Worm (Caenorhabditis elegans) whole organism, late embryonic: ENCODE measurements around the gene natb-1.

Experiments
- F13H6.1 ChIP-seq: sonication (generic microtip); optimal IDR thresholded peaks from 2 replicates; lab custom pipeline; 2016; ENCODE audit warnings: missing genetic modification characterization, missing compliant biosample characterization
- K02D7.2 ChIP-seq: sonication (generic microtip); optimal IDR thresholded peaks from 2 replicates; lab custom pipeline; 2017; ENCODE audit warnings: mild to moderate bottlenecking, missing genetic modification characterization, missing compliant biosample characterization
- K09A11.1 ChIP-seq: sonication (generic microtip); optimal IDR thresholded peaks from 2 replicates; lab custom pipeline; 2017; ENCODE audit warnings: antibody characterized with exemption, mild to moderate bottlenecking, missing genetic modification characterization, missing compliant biosample characterization; ENCODE audit not compliant: insufficient read depth
- T23F11.4 ChIP-seq: fragments of 200-800 bp; sonication (Bioruptor generic); optimal IDR thresholded peaks from 2 replicates; lab custom pipeline; 2018; ENCODE audit warnings: mild to moderate bottlenecking, missing genetic modification characterization, missing compliant biosample characterization
- ceh-14 ChIP-seq: sonication (generic microtip); optimal IDR thresholded peaks from 2 replicates; lab custom pipeline; 2016; ENCODE audit warnings: missing genotype, missing genetic modification characterization, missing compliant biosample characterization
- ceh-18 ChIP-seq: sonication (generic microtip); optimal IDR thresholded peaks from 2 replicates; lab custom pipeline; 2016; ENCODE audit warnings: missing genetic modification characterization, missing compliant biosample characterization
- ceh-22 ChIP-seq: sonication (generic microtip); optimal IDR thresholded peaks from 2 replicates; lab custom pipeline; 2017; ENCODE audit warnings: missing biosample characterization, missing genetic modification characterization
- ceh-30 ChIP-seq: fragments of 150-350 bp; optimal IDR thresholded peaks from 2 replicates; lab custom pipeline; 2014; ENCODE audit warnings: missing biosample characterization, missing genetic modification characterization
- ceh-45 ChIP-seq: fragments of 200-800 bp; sonication (Bioruptor generic); IDR thresholded peaks from 2 replicates; pipeline ENCODE4 v1.3.6; 2022; ENCODE audit warnings: missing genetic modification reagents, missing genetic modification characterization, missing compliant biosample characterization
- ceh-9 ChIP-seq: sonication (generic microtip); optimal IDR thresholded peaks from 2 replicates; lab custom pipeline; 2016; ENCODE audit warnings: mild to moderate bottlenecking, missing genetic modification characterization, inconsistent platforms, missing compliant biosample characterization
- dve-1 ChIP-seq: sonication (generic microtip); optimal IDR thresholded peaks from 2 replicates; lab custom pipeline; 2017; ENCODE audit warnings: antibody characterized with exemption, mild to moderate bottlenecking, missing genetic modification characterization, missing compliant biosample characterization
- elt-2 ChIP-seq: sonication (generic microtip); optimal IDR thresholded peaks from 2 replicates; lab custom pipeline; 2016; ENCODE audit warnings: missing genetic modification reagents, missing genetic modification characterization, missing compliant biosample characterization
- ets-4 ChIP-seq: sonication (generic microtip); optimal IDR thresholded peaks from 2 replicates; lab custom pipeline; 2016; ENCODE audit warnings: missing genetic modification characterization, missing compliant biosample characterization
- eyg-1 ChIP-seq: sonication (generic microtip); optimal IDR thresholded peaks from 2 replicates; lab custom pipeline; 2016; ENCODE audit warnings: missing genotype, missing genetic modification characterization, missing compliant biosample characterization
- fax-1 ChIP-seq: sonication (generic microtip); optimal IDR thresholded peaks from 2 replicates; lab custom pipeline; 2016; ENCODE audit warnings: missing genotype, missing genetic modification characterization, missing compliant biosample characterization
- fkh-6 ChIP-seq: sonication (generic microtip); optimal IDR thresholded peaks from 2 replicates; lab custom pipeline; 2016; ENCODE audit warnings: missing genetic modification characterization, missing compliant biosample characterization
- gmeb-2 ChIP-seq: sonication (generic microtip); optimal IDR thresholded peaks from 2 replicates; lab custom pipeline; 2016; ENCODE audit warnings: missing genetic modification characterization, inconsistent platforms, missing compliant biosample characterization
- hlh-30 ChIP-seq: sonication (generic microtip); optimal IDR thresholded peaks from 2 replicates; lab custom pipeline; 2017; ENCODE audit warnings: antibody characterized with exemption, missing genetic modification characterization, missing compliant biosample characterization; ENCODE audit not compliant: insufficient read depth
- hlh-8 ChIP-seq: sonication (generic microtip); optimal IDR thresholded peaks from 2 replicates; lab custom pipeline; 2016; ENCODE audit warnings: missing genotype, missing genetic modification characterization, missing compliant biosample characterization
- lim-6 ChIP-seq: sonication (generic microtip); optimal IDR thresholded peaks from 2 replicates; lab custom pipeline; 2016; ENCODE audit warnings: missing genetic modification characterization, missing compliant biosample characterization
- lin-11 ChIP-seq: fragments of 200-800 bp; sonication (Bioruptor generic); optimal IDR thresholded peaks from 2 replicates; lab custom pipeline; 2018; ENCODE audit warnings: mild to moderate bottlenecking, missing genetic modification characterization, missing compliant biosample characterization
- mec-3 ChIP-seq: sonication (generic microtip); optimal IDR thresholded peaks from 2 replicates; lab custom pipeline; 2016; ENCODE audit warnings: borderline replicate concordance, missing genetic modification characterization, missing compliant biosample characterization
- nhr-11 ChIP-seq: fragments of 150-350 bp; optimal IDR thresholded peaks from 2 replicates; lab custom pipeline; 2014; ENCODE audit warnings: missing biosample characterization, missing genetic modification characterization
- nhr-232 ChIP-seq: sonication (generic microtip); optimal IDR thresholded peaks from 2 replicates; lab custom pipeline; 2016; ENCODE audit warnings: missing genetic modification characterization, missing compliant biosample characterization
- odd-2 ChIP-seq: sonication (generic microtip); optimal IDR thresholded peaks from 2 replicates; lab custom pipeline; 2017; ENCODE audit warnings: antibody characterized with exemption, mild to moderate bottlenecking, missing genetic modification characterization, missing compliant biosample characterization
- pax-1 ChIP-seq: fragments of 150-350 bp; optimal IDR thresholded peaks from 2 replicates; lab custom pipeline; 2014; ENCODE audit warnings: missing biosample characterization, missing genetic modification characterization
- pha-4 ChIP-seq: fragments of 150-350 bp; optimal IDR thresholded peaks from 2 replicates; lab custom pipeline; 2018; ENCODE audit warnings: missing biosample characterization, missing genetic modification reagents, missing genetic modification characterization
- pqm-1 ChIP-seq: sonication (generic microtip); optimal IDR thresholded peaks from 2 replicates; lab custom pipeline; 2016; ENCODE audit warnings: missing genetic modification characterization, missing compliant biosample characterization
- pros-1 ChIP-seq: fragments of 150-350 bp; optimal IDR thresholded peaks from 2 replicates; lab custom pipeline; 2014; ENCODE audit warnings: missing biosample characterization, missing genetic modification reagents, missing genetic modification characterization
- ref-2 ChIP-seq: sonication (generic microtip); optimal IDR thresholded peaks from 2 replicates; lab custom pipeline; 2016; ENCODE audit warnings: missing genetic modification characterization, missing compliant biosample characterization
- rnt-1 ChIP-seq: sonication (generic microtip); optimal IDR thresholded peaks from 2 replicates; lab custom pipeline; 2016; ENCODE audit warnings: missing genetic modification characterization, missing compliant biosample characterization
- sdc-2 ChIP-seq: sonication (generic microtip); optimal IDR thresholded peaks from 2 replicates; lab custom pipeline; 2016; ENCODE audit warnings: missing genotype, missing genetic modification characterization, missing compliant biosample characterization
- sox-2 ChIP-seq: fragments of 200-800 bp; sonication (Bioruptor generic); IDR thresholded peaks from 2 replicates; pipeline ENCODE4 v1.3.6; 2022; ENCODE audit warnings: missing genetic modification reagents, missing genetic modification characterization, missing compliant biosample characterization
- sox-4 ChIP-seq: sonication (generic microtip); optimal IDR thresholded peaks from 2 replicates; lab custom pipeline; 2017; ENCODE audit warnings: mild to moderate bottlenecking, missing genetic modification characterization, inconsistent platforms, missing compliant biosample characterization
- tbx-7 ChIP-seq: sonication (generic microtip); optimal IDR thresholded peaks from 2 replicates; lab custom pipeline; 2016; ENCODE audit warnings: missing genotype, missing genetic modification characterization, missing compliant biosample characterization
- ttx-3 ChIP-seq: sonication (generic microtip); optimal IDR thresholded peaks from 2 replicates; lab custom pipeline; 2016; ENCODE audit warnings: missing genetic modification reagents, missing genetic modification characterization, missing compliant biosample characterization
- unc-3 ChIP-seq, 2 experiments: fragments of 200-800 bp in 1 of 2; sonication (Bioruptor generic) in 1 of 2; sonication (generic microtip) in 1 of 2; conservative IDR thresholded peaks in 1 of 2; optimal IDR thresholded peaks in 1 of 2; 2 replicates each; pipeline versions ENCODE4 v1.3.6 to Lab custom; 2016 to 2022; ENCODE audit warnings: missing compliant biosample characterization in 2 of 2, missing genetic modification characterization in 2 of 2, missing genetic modification reagents in 1 of 2
- unc-42 ChIP-seq: sonication (generic microtip); optimal IDR thresholded peaks from 2 replicates; lab custom pipeline; 2016; ENCODE audit warnings: missing genotype, missing genetic modification characterization, missing compliant biosample characterization
- unc-55 ChIP-seq: sonication (generic microtip); optimal IDR thresholded peaks from 2 replicates; lab custom pipeline; 2017; ENCODE audit warnings: missing biosample characterization, missing genetic modification reagents, missing genetic modification characterization
- ztf-16 ChIP-seq: sonication (generic microtip); optimal IDR thresholded peaks from 2 replicates; lab custom pipeline; 2017; ENCODE audit warnings: missing genetic modification characterization, missing compliant biosample characterization

Gene natb-1

DNA sequence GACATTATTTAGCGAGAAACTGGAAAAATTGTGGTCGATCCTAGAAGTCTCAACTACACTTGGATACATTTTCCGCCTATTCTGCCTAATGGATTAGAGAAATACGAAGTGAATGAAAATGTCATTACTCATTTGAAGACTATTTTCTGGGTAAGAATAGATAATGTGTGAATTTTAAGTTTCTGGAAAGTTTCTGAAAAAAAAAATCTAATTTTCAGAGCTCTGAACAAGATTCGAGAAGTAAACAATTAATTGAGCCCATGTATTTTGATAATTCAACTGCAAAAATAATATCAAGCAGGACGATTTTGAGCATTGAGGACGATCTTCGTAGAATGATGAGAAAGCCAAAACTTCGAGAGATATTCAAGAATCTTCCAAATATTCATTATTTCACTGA lies 37.0 kb downstream of the natb-1 start:
- TF ChIP-seq rnt-1 (tag; lab: Kevin White, UChicago) (no peak), pros-1 (tag; lab: Kevin White, UChicago) (no peak), mec-3 (tag; lab: Kevin White, UChicago) (no peak), unc-55 (GFP tag; lab: Kevin White, UChicago) (no peak), tbx-7 (tag; lab: Kevin White, UChicago) (no peak), eyg-1 (tag; lab: Kevin White, UChicago) (no peak), nhr-232 (tag; lab: Kevin White, UChicago) (no peak), dve-1 (no peak), hlh-30 (no peak), K02D7.2 (tag; lab: Kevin White, UChicago) (no peak)
- TF ChIP-seq, all 69 proteins: peak for 0

DNA sequence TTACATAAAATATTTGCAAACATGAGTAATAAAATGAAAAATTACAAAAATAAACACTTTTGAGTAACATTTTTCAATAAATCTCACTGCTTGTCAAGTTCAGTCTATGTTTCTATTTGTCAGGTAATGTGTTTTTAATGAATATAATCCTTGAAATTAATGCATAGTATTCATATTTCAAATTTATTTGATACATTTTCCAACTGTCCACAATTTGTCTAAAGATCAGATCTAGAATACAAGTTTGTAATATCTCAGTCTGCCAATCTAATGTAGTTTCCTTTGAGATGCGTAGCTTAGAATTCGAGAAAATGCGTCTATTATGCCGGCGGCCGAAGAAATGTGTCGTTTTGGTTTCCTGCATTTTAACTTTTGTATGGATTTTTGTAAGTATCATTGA lies 39.7 kb downstream of the natb-1 start, which contains the start of gene Y97E10B.1:
Gene Y97E10B.1, plus strand, starts transcription at position 301 of the 400 bp plus-strand sequence.
- TF ChIP-seq dve-1 = no peak
- TF ChIP-seq pha-4 = no peak
- no peak for TF ChIP-seq K09A11.1
- TF ChIP-seq tbx-7 (tag; lab: Kevin White, UChicago) = no peak
- TF ChIP-seq ztf-16 (tag; lab: Kevin White, UChicago) = no peak
- TF ChIP-seq sdc-2 (tag; lab: Kevin White, UChicago) = no peak
- no peak for TF ChIP-seq elt-2
- no peak for TF ChIP-seq gmeb-2 (tag; lab: Kevin White, UChicago)
- TF ChIP-seq ceh-9 (tag; lab: Kevin White, UChicago) = no peak
- TF ChIP-seq nhr-232 (tag; lab: Kevin White, UChicago) = no peak
- TF ChIP-seq ets-4 (tag; lab: Kevin White, UChicago) = no peak
- TF ChIP-seq rnt-1 (tag; lab: Kevin White, UChicago) = no peak
- TF ChIP-seq hlh-30 = no peak
- TF ChIP-seq lin-11 (tag; lab: Kevin White, UChicago) = no peak
- no peak for TF ChIP-seq ttx-3 (tag; lab: Kevin White, UChicago)
- TF ChIP-seq F13H6.1 = no peak
- no peak for TF ChIP-seq K02D7.2 (tag; lab: Kevin White, UChicago)
- TF ChIP-seq lim-6 (tag; lab: Kevin White, UChicago) = no peak

DNA sequence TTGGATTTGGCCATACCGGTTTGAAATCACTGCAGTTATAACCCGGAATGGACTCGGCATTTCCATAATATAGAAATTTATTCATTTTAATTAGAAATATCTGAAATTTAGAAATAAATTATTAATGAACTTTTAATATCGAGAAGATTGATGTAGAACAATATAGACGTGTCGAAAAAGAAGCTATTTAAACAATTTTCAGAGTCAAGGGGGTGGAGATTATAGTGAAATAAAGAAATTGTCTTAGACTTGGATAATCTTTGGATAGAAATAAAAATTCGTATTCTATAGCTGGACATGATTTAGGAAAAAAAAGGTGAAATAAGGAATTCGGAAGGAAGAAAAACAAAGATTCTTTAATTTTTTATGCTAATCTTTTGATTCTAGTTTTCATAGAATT lies 42.9 kb downstream of the natb-1 start, which contains the start of gene srt-53:
Gene srt-53, minus strand, starts transcription at position 101 of the 400 bp plus-strand sequence.
- TF ChIP-seq sox-4 (tag; lab: Kevin White, UChicago) = no peak
- no peak for TF ChIP-seq dve-1
- no peak for TF ChIP-seq ceh-45
- no peak for TF ChIP-seq ceh-14
- no peak for TF ChIP-seq odd-2 (tag; lab: Kevin White, UChicago)
- TF ChIP-seq ceh-18 (tag; lab: Kevin White, UChicago) = no peak
- TF ChIP-seq unc-42 (tag; lab: Kevin White, UChicago) = no peak
- no peak for TF ChIP-seq pha-4
- TF ChIP-seq pqm-1 = no peak
- TF ChIP-seq ceh-22 = no peak
- TF ChIP-seq ceh-30 (tag; lab: Kevin White, UChicago) = no peak
- no peak for TF ChIP-seq pax-1 (tag; lab: Kevin White, UChicago)
- TF ChIP-seq nhr-11 (tag; lab: Kevin White, UChicago) = no peak
- TF ChIP-seq fax-1 (tag; lab: Kevin White, UChicago) = no peak
- TF ChIP-seq ref-2 (tag; lab: Kevin White, UChicago) = no peak
- no peak for TF ChIP-seq fkh-6 (tag; lab: Kevin White, UChicago)
- no peak for TF ChIP-seq T23F11.4 (GFP tag; lab: Kevin White, UChicago)
- TF ChIP-seq hlh-8 (tag; lab: Kevin White, UChicago) = no peak
- no peak for TF ChIP-seq sox-2
- TF ChIP-seq unc-3 (GFP tag; conservative IDR thresholded peaks at IDR 0.05; lab: Robert Waterston, UW) = no peak
- TF ChIP-seq unc-3 (tag; optimal IDR thresholded peaks at IDR 0.05; lab: Kevin White, UChicago) = no peak
- TF ChIP-seq, all 69 proteins: peak for 0
